Fruit fly (Drosophila melanogaster) whole organism, embryonic: ENCODE data around the gene Pmm2.

ENCODE experiments used
- ATbp ChIP-seq: fragments of 200-800 bp; sonication (Bioruptor generic); optimal IDR thresholded peaks from 2 replicates; lab custom pipeline; 2017; ENCODE audit warnings: missing biosample characterization, mild to moderate bottlenecking, missing genetic modification characterization, missing genetic modification reagents
- C15 ChIP-seq: fragments of 200-800 bp; sonication (Bioruptor generic); IDR thresholded peaks from 3 replicates; pipeline ENCODE4 v1.3.6; 2022; ENCODE audit warnings: missing biosample characterization, missing genetic modification characterization
- CG10959 ChIP-seq: fragments of 200-800 bp; sonication (Bioruptor generic); IDR thresholded peaks from 2 replicates; pipeline ENCODE4 v1.3.6; 2022; ENCODE audit warnings: missing biosample characterization, missing genetic modification characterization
- CG12299 ChIP-seq: fragments of 200-800 bp; sonication (Bioruptor generic); optimal IDR thresholded peaks from 2 replicates; lab custom pipeline; 2018; ENCODE audit warnings: missing biosample characterization, mild to moderate bottlenecking, missing genetic modification characterization
- CG13624 ChIP-seq: fragments of 200-800 bp; sonication (Bioruptor generic); optimal IDR thresholded peaks from 2 replicates; lab custom pipeline; 2016; ENCODE audit warnings: missing biosample characterization, missing genetic modification characterization
- CG15479 ChIP-seq: fragments of 200-800 bp; sonication (Bioruptor generic); optimal IDR thresholded peaks from 3 replicates; lab custom pipeline; 2019; ENCODE audit warnings: missing biosample characterization, mild to moderate bottlenecking, missing genetic modification characterization, moderate library complexity
- CG17568 ChIP-seq: fragments of 200-800 bp; sonication (Bioruptor generic); optimal IDR thresholded peaks from 2 replicates; lab custom pipeline; 2018; ENCODE audit warnings: missing biosample characterization, mild to moderate bottlenecking, missing genetic modification characterization, moderate library complexity
- CG17612 ChIP-seq: fragments of 200-800 bp; sonication (Bioruptor generic); IDR thresholded peaks from 2 replicates; pipeline ENCODE4 v1.3.6; 2022; ENCODE audit warnings: missing biosample characterization, missing genetic modification characterization
- CG18764 ChIP-seq: fragments of 200-800 bp; sonication (Bioruptor generic); optimal IDR thresholded peaks from 3 replicates; lab custom pipeline; 2016; ENCODE audit warnings: missing biosample characterization, missing genetic modification characterization
- CG2120 ChIP-seq: fragments of 200-800 bp; sonication (Bioruptor generic); optimal IDR thresholded peaks from 3 replicates; lab custom pipeline; 2016; ENCODE audit warnings: missing biosample characterization, missing genetic modification characterization
- CG2129 ChIP-seq: fragments of 200-800 bp; sonication (Bioruptor generic); IDR thresholded peaks from 2 replicates; pipeline ENCODE4 v1.3.6; 2022; ENCODE audit warnings: missing biosample characterization, missing genetic modification characterization; ENCODE audit not compliant: partially characterized antibody
- CG33557 ChIP-seq: fragments of 200-800 bp; sonication (Bioruptor generic); optimal IDR thresholded peaks from 2 replicates; lab custom pipeline; 2019; ENCODE audit warnings: missing biosample characterization, mild to moderate bottlenecking, missing genetic modification characterization, moderate library complexity
- CG34422 ChIP-seq: fragments of 200-800 bp; sonication (Bioruptor generic); IDR thresholded peaks from 3 replicates; pipeline ENCODE4 v1.3.6; 2022; ENCODE audit warnings: missing biosample characterization, missing genetic modification characterization
- CG7963 ChIP-seq: fragments of 200-800 bp; sonication (Bioruptor generic); IDR thresholded peaks from 3 replicates; pipeline ENCODE4 v1.3.6; 2022; ENCODE audit warnings: missing biosample characterization, missing genetic modification characterization; ENCODE audit not compliant: partially characterized antibody
- CG8924 ChIP-seq: fragments of 200-800 bp; optimal IDR thresholded peaks from 3 replicates; lab custom pipeline; 2019; ENCODE audit warnings: missing biosample characterization, mild to moderate bottlenecking, missing genetic modification characterization, moderate library complexity
- Chrac-16 ChIP-seq: fragments of 200-800 bp; sonication (Bioruptor generic); optimal IDR thresholded peaks from 3 replicates; lab custom pipeline; 2016; ENCODE audit warnings: missing biosample characterization, missing genetic modification characterization
- D ChIP-seq, 2 experiments: fragments of 200-800 bp in 1 of 2; fragments of >200 bp in 1 of 2; sonication (Bioruptor generic) in 1 of 2; optimal IDR thresholded peaks; 2 replicates in 1 of 2; 3 replicates in 1 of 2; lab custom pipeline; 2017; ENCODE audit warnings: mild to moderate bottlenecking in 1 of 2, missing biosample characterization in 1 of 2, missing genetic modification characterization in 1 of 2, missing genetic modification reagents in 1 of 2
- Dek ChIP-seq: fragments of 200-800 bp; sonication (Bioruptor generic); optimal IDR thresholded peaks from 3 replicates; lab custom pipeline; 2019; ENCODE audit warnings: missing biosample characterization, mild to moderate bottlenecking, missing genetic modification characterization, moderate library complexity
- Doc3 ChIP-seq: fragments of 200-800 bp; sonication (Bioruptor generic); IDR thresholded peaks from 3 replicates; pipeline ENCODE4 v1.3.6; 2022; ENCODE audit warnings: missing biosample characterization, missing genetic modification characterization; ENCODE audit not compliant: partially characterized antibody
- HLH4C ChIP-seq: fragments of 200-800 bp; sonication (Bioruptor generic); IDR thresholded peaks from 3 replicates; pipeline ENCODE4 v1.3.6; 2022; ENCODE audit warnings: missing biosample characterization, missing genetic modification characterization; ENCODE audit not compliant: partially characterized antibody
- Hsf ChIP-seq: fragments of 200-800 bp; sonication (Bioruptor generic); optimal IDR thresholded peaks from 3 replicates; lab custom pipeline; 2016; ENCODE audit warnings: missing biosample characterization, missing genetic modification characterization
- Mrtf ChIP-seq: fragments of 200-800 bp; sonication (Bioruptor generic); IDR thresholded peaks from 3 replicates; pipeline ENCODE4 v1.3.6; 2022; ENCODE audit warnings: missing biosample characterization, missing genetic modification characterization
- NFAT ChIP-seq: fragments of 200-800 bp; sonication (Bioruptor generic); IDR thresholded peaks from 2 replicates; pipeline ENCODE4 v1.3.6; 2022; ENCODE audit warnings: missing biosample characterization, missing genetic modification characterization
- NK7.1 ChIP-seq: fragments of 200-800 bp; sonication (Bioruptor generic); optimal IDR thresholded peaks from 3 replicates; lab custom pipeline; 2016; ENCODE audit warnings: missing biosample characterization, missing genetic modification characterization
- Side ChIP-seq: fragments of 200-800 bp; sonication (Bioruptor generic); optimal IDR thresholded peaks from 2 replicates; lab custom pipeline; 2016; ENCODE audit warnings: missing biosample characterization, missing genetic modification characterization
- Sry-β ChIP-seq: fragments of 200-800 bp; sonication (Bioruptor generic); optimal IDR thresholded peaks from 2 replicates; lab custom pipeline; 2018; ENCODE audit warnings: missing biosample characterization, mild to moderate bottlenecking, missing genetic modification characterization, moderate library complexity
- Sry-δ ChIP-seq: fragments of 200-800 bp; sonication (Bioruptor generic); optimal IDR thresholded peaks from 2 replicates; lab custom pipeline; 2016; ENCODE audit warnings: missing biosample characterization, missing genetic modification characterization
- Stat92E ChIP-seq, 3 experiments: fragments of >200 bp in 2 of 3; fragments of 200-800 bp in 1 of 3; sonication (Bioruptor generic) in 1 of 3; optimal IDR thresholded peaks; 2 replicates each; lab custom pipeline; 2017 to 2019; ENCODE audit warnings: missing biosample characterization in 3 of 3, missing genetic modification characterization in 3 of 3, mild to moderate bottlenecking in 1 of 3, moderate library complexity in 1 of 3
- ase ChIP-seq: fragments of 200-800 bp; sonication (Bioruptor generic); IDR thresholded peaks from 3 replicates; pipeline ENCODE4 v1.3.6; 2022; ENCODE audit warnings: missing biosample characterization, missing genetic modification characterization
- chm ChIP-seq: fragments of 200-800 bp; sonication (Bioruptor generic); IDR thresholded peaks from 2 replicates; pipeline ENCODE4 v1.3.6; 2022; ENCODE audit warnings: missing biosample characterization, missing genetic modification characterization
- crp ChIP-seq, 2 experiments: fragments of 200-800 bp; sonication (Bioruptor generic); optimal IDR thresholded peaks; 2 replicates in 1 of 2; 3 replicates in 1 of 2; lab custom pipeline; 2017; ENCODE audit warnings: missing biosample characterization in 2 of 2, missing genetic modification characterization in 2 of 2, mild to moderate bottlenecking in 1 of 2, moderate library complexity in 1 of 2
- cwo ChIP-seq: fragments of 200-800 bp; sonication (Bioruptor generic); optimal IDR thresholded peaks from 3 replicates; lab custom pipeline; 2017; ENCODE audit warnings: missing biosample characterization, missing genetic modification characterization, mild to moderate bottlenecking, moderate library complexity, missing genetic modification reagents
- ham ChIP-seq: fragments of 200-800 bp; sonication (Bioruptor generic); IDR thresholded peaks from 2 replicates; pipeline ENCODE4 v1.3.6; 2022; ENCODE audit warnings: missing biosample characterization, missing genetic modification characterization
- insv ChIP-seq, 2 experiments: fragments of 200-800 bp; sonication (Bioruptor generic); optimal IDR thresholded peaks; 3 replicates each; lab custom pipeline; 2016 to 2018; ENCODE audit warnings: missing biosample characterization in 2 of 2, missing genetic modification characterization in 2 of 2
- kni ChIP-seq: fragments of 200-800 bp; sonication (Bioruptor generic); optimal IDR thresholded peaks from 3 replicates; lab custom pipeline; 2017; ENCODE audit warnings: mild to moderate bottlenecking, missing biosample characterization, missing genetic modification reagents, missing genetic modification characterization
- knrl ChIP-seq: fragments of 200-800 bp; sonication (Bioruptor generic); IDR thresholded peaks from 3 replicates; pipeline ENCODE4 v1.3.6; 2022; ENCODE audit warnings: missing biosample characterization, missing genetic modification characterization; ENCODE audit not compliant: partially characterized antibody
- maf-S ChIP-seq: fragments of 200-800 bp; sonication (Bioruptor generic); optimal IDR thresholded peaks from 2 replicates; lab custom pipeline; 2016; ENCODE audit warnings: missing biosample characterization, missing genetic modification characterization
- mirr ChIP-seq: fragments of 200-800 bp; sonication (Bioruptor generic); optimal IDR thresholded peaks from 3 replicates; lab custom pipeline; 2018; ENCODE audit warnings: missing biosample characterization, mild to moderate bottlenecking, missing genetic modification characterization
- org-1 ChIP-seq: fragments of 200-800 bp; sonication (Bioruptor generic); optimal IDR thresholded peaks from 2 replicates; lab custom pipeline; 2017; ENCODE audit warnings: missing biosample characterization, missing genetic modification characterization
- pb ChIP-seq: fragments of 200-800 bp; sonication (Bioruptor generic); optimal IDR thresholded peaks from 3 replicates; lab custom pipeline; 2016; ENCODE audit warnings: missing biosample characterization, missing genetic modification characterization
- pzg ChIP-seq: fragments of 200-800 bp; sonication (Bioruptor generic); optimal IDR thresholded peaks from 3 replicates; lab custom pipeline; 2018; ENCODE audit warnings: missing biosample characterization, mild to moderate bottlenecking, missing genetic modification characterization, moderate library complexity
- salm ChIP-seq: fragments of 200-800 bp; sonication (Bioruptor generic); optimal IDR thresholded peaks from 2 replicates; lab custom pipeline; 2018; ENCODE audit warnings: missing biosample characterization, mild to moderate bottlenecking, missing genetic modification characterization
- sens-2 ChIP-seq: fragments of 200-800 bp; sonication (Bioruptor generic); IDR thresholded peaks from 2 replicates; pipeline ENCODE4 v1.3.6; 2022; ENCODE audit warnings: missing biosample characterization, missing genetic modification characterization
- stwl ChIP-seq: fragments of 200-800 bp; sonication (Bioruptor generic); optimal IDR thresholded peaks from 3 replicates; lab custom pipeline; 2018; ENCODE audit warnings: missing biosample characterization, mild to moderate bottlenecking, missing genetic modification characterization, moderate library complexity
- tin ChIP-seq: fragments of 200-800 bp; sonication (Bioruptor generic); optimal IDR thresholded peaks from 3 replicates; lab custom pipeline; 2016; ENCODE audit warnings: missing biosample characterization, missing genetic modification characterization
- tll ChIP-seq, 2 experiments: fragments of 200-800 bp in 1 of 2; fragments of >200 bp in 1 of 2; sonication (Bioruptor generic) in 1 of 2; optimal IDR thresholded peaks; 2 replicates each; lab custom pipeline; 2017 to 2019; ENCODE audit warnings: missing biosample characterization in 2 of 2, missing genetic modification characterization in 2 of 2, mild to moderate bottlenecking in 1 of 2, moderate library complexity in 1 of 2
- tup ChIP-seq: fragments of 200-800 bp; sonication (Bioruptor generic); optimal IDR thresholded peaks from 2 replicates; lab custom pipeline; 2016; ENCODE audit warnings: missing biosample characterization, mild to moderate bottlenecking, missing genetic modification characterization, moderate library complexity
- unpg ChIP-seq: fragments of 200-800 bp; sonication (Bioruptor generic); optimal IDR thresholded peaks from 3 replicates; lab custom pipeline; 2018; ENCODE audit warnings: missing biosample characterization, mild to moderate bottlenecking, missing genetic modification characterization, moderate library complexity
- z ChIP-seq: fragments of 200-800 bp; sonication (Bioruptor generic); IDR thresholded peaks from 3 replicates; pipeline ENCODE4 v1.3.6; 2022; ENCODE audit warnings: missing biosample characterization, missing genetic modification characterization

Pmm2 gene

dm6 chr3L:12484948-12485347 lies 49.4 kb upstream of the Pmm2 start, which contains the start of gene CG10663 (continued):
- TF ChIP-seq HLH4C (GFP tag; lab: Robert Waterston, UW) = peak; percentile 53; the same call in 2 of the 3 replicates
- TF ChIP-seq CG7963 = peak; percentile 53; the same call in 2 of the 3 replicates
- no peak for TF ChIP-seq cwo (GFP tag; lab: Kevin White, UChicago)
- TF ChIP-seq tin (GFP tag; lab: Kevin White, UChicago) = no peak
- no peak for TF ChIP-seq pzg (GFP tag; lab: Kevin White, UChicago)
- no peak for TF ChIP-seq stwl (tag; lab: Kevin White, UChicago)
- TF ChIP-seq maf-S (GFP tag; lab: Kevin White, UChicago) = no peak
- no peak for TF ChIP-seq org-1 (GFP tag; lab: Kevin White, UChicago)
- peak; percentile 43; the same call in 1 of the 2 replicates for TF ChIP-seq chm
- no peak for TF ChIP-seq salm
- TF ChIP-seq pb (GFP tag; lab: Kevin White, UChicago) = no peak
- no peak for TF ChIP-seq tup (GFP tag; lab: Kevin White, UChicago)
- no peak for TF ChIP-seq Mrtf (GFP tag; lab: Robert Waterston, UW)
- no peak for TF ChIP-seq CG2129 (GFP tag; lab: Robert Waterston, UW)
- TF ChIP-seq CG17568 (GFP tag; lab: Kevin White, UChicago) = no peak
- TF ChIP-seq CG13624 = peak; percentile 10
- no peak for TF ChIP-seq CG18764 (GFP tag; lab: Kevin White, UChicago)
- TF ChIP-seq kni = no peak
- TF ChIP-seq NK7.1 (GFP tag; lab: Kevin White, UChicago) = no peak
- TF ChIP-seq CG2120 (GFP tag; lab: Kevin White, UChicago) = no peak
- TF ChIP-seq sens-2 (GFP tag; lab: Robert Waterston, UW) = no peak
- TF ChIP-seq Stat92E (GFP tag; optimal IDR thresholded peaks at IDR 0.05; lab: Kevin White, UChicago) = peak in 1 of 3 experiments; percentile 32
- no peak for TF ChIP-seq Hsf (GFP tag; lab: Kevin White, UChicago)
- no peak for TF ChIP-seq ham
- no peak for TF ChIP-seq CG12299 (tag; lab: Kevin White, UChicago)
- 0 out of 3 replicates have a peak, but pooled peaks have one; percentile 33 for TF ChIP-seq Doc3 (GFP tag; lab: Robert Waterston, UW)
- TF ChIP-seq z (GFP tag; lab: Robert Waterston, UW) = 0 out of 3 replicates have a peak, but pooled peaks have one; percentile 48
- peak; percentile 6 for TF ChIP-seq Chrac-16 (GFP tag; lab: Kevin White, UChicago)
- no peak for TF ChIP-seq insv (GFP tag; optimal IDR thresholded peaks at IDR 0.05; lab: Kevin White, UChicago)
- no peak for TF ChIP-seq CG34422 (GFP tag; lab: Robert Waterston, UW)
- no peak for TF ChIP-seq CG8924 (tag; lab: Kevin White, UChicago)
- no peak for TF ChIP-seq ATbp
- no peak for TF ChIP-seq ase (GFP tag; lab: Robert Waterston, UW)
- TF ChIP-seq crp (GFP tag; optimal IDR thresholded peaks at IDR 0.05; lab: Kevin White, UChicago) = no peak
- TF ChIP-seq Side (GFP tag; lab: Kevin White, UChicago) = no peak
- TF ChIP-seq CG33557 = no peak
- TF ChIP-seq NFAT (GFP tag; lab: Robert Waterston, UW) = no peak
- TF ChIP-seq CG17612 (GFP tag; lab: Robert Waterston, UW) = no peak
- TF ChIP-seq CG15479 = no peak
- peak; percentile 35; the same call in 1 of the 3 replicates for TF ChIP-seq knrl (GFP tag; lab: Robert Waterston, UW)
- TF ChIP-seq mirr (GFP tag; lab: Kevin White, UChicago) = no peak
- TF ChIP-seq Sry-β (GFP tag; lab: Kevin White, UChicago) = no peak
- no peak for TF ChIP-seq D (optimal IDR thresholded peaks at IDR 0.05; lab: Kevin White, UChicago)
- TF ChIP-seq D (GFP tag; optimal IDR thresholded peaks at IDR 0.05; lab: Kevin White, UChicago) = no peak
- peak; percentile 18 for TF ChIP-seq unpg
- no peak for TF ChIP-seq Sry-δ (GFP tag; lab: Kevin White, UChicago)
- TF ChIP-seq tll (GFP tag; optimal IDR thresholded peaks at IDR 0.05; lab: Kevin White, UChicago) = peak in 1 of 2 experiments; percentile 79
- TF ChIP-seq C15 = no peak
- TF ChIP-seq CG10959 (GFP tag; lab: Robert Waterston, UW) = 0 out of 2 replicates have a peak, but pooled peaks have one; percentile 31
- TF ChIP-seq Dek (tag; lab: Kevin White, UChicago) = no peak
